Fruit fly (Drosophila melanogaster) whole organism, pupa: ENCODE results near the gene CG11381.

Experiments used
- CG10348 ChIP-seq: fragments of 200-800 bp; sonication (Bioruptor generic); IDR thresholded peaks from 2 replicates; pipeline ENCODE4 v1.3.6; 2022; ENCODE audit warnings: missing biosample characterization, missing genetic modification characterization
- CG12605 ChIP-seq: fragments of 200-800 bp; sonication (Bioruptor generic); IDR thresholded peaks from 2 replicates; pipeline ENCODE4 v1.3.6; 2022; ENCODE audit warnings: missing biosample characterization, missing genetic modification characterization
- CG13204 ChIP-seq: fragments of 200-800 bp; sonication (Bioruptor generic); optimal IDR thresholded peaks from 2 replicates; lab custom pipeline; 2018; ENCODE audit warnings: missing biosample characterization, mild to moderate bottlenecking, missing genetic modification characterization, moderate library complexity
- CG14655 ChIP-seq: fragments of 200-800 bp; sonication (Bioruptor generic); optimal IDR thresholded peaks from 3 replicates; lab custom pipeline; 2017; ENCODE audit warnings: mild to moderate bottlenecking, missing biosample characterization, missing genetic modification reagents, missing genetic modification characterization
- CG15710 ChIP-seq: fragments of 200-800 bp; sonication (Bioruptor generic); optimal IDR thresholded peaks from 2 replicates; lab custom pipeline; 2018; ENCODE audit warnings: missing biosample characterization, mild to moderate bottlenecking, missing genetic modification characterization, moderate library complexity
- CG17806 ChIP-seq: fragments of 200-800 bp; sonication (Bioruptor generic); optimal IDR thresholded peaks from 2 replicates; lab custom pipeline; 2018; ENCODE audit warnings: missing biosample characterization, mild to moderate bottlenecking, missing genetic modification characterization, moderate library complexity
- CG32121 ChIP-seq: fragments of 200-800 bp; sonication (Bioruptor generic); IDR thresholded peaks from 2 replicates; pipeline ENCODE4 v1.3.6; 2022; ENCODE audit warnings: missing biosample characterization, missing genetic modification characterization
- CG34367 ChIP-seq: fragments of 200-800 bp; sonication (Bioruptor generic); optimal IDR thresholded peaks from 2 replicates; lab custom pipeline; 2018; ENCODE audit warnings: missing biosample characterization, mild to moderate bottlenecking, missing genetic modification characterization
- CG4496 ChIP-seq: fragments of 200-800 bp; sonication (Bioruptor generic); IDR thresholded peaks from 3 replicates; pipeline ENCODE4 v1.3.6; 2022; ENCODE audit warnings: missing biosample characterization, missing genetic modification characterization
- CG8159 ChIP-seq: fragments of 200-800 bp; sonication (Bioruptor generic); optimal IDR thresholded peaks from 3 replicates; lab custom pipeline; 2018; ENCODE audit warnings: missing biosample characterization, mild to moderate bottlenecking, missing genetic modification characterization, moderate library complexity
- CG8301 ChIP-seq: fragments of 200-800 bp; sonication (Bioruptor generic); optimal IDR thresholded peaks from 2 replicates; lab custom pipeline; 2018; ENCODE audit warnings: missing biosample characterization, mild to moderate bottlenecking, missing genetic modification characterization
- CG9948 ChIP-seq: fragments of 200-800 bp; sonication (Bioruptor generic); optimal IDR thresholded peaks from 2 replicates; lab custom pipeline; 2018; ENCODE audit warnings: missing biosample characterization, mild to moderate bottlenecking, missing genetic modification characterization, moderate library complexity
- D1 ChIP-seq: fragments of 200-800 bp; sonication (Bioruptor generic); optimal IDR thresholded peaks from 2 replicates; lab custom pipeline; 2018; ENCODE audit warnings: missing biosample characterization, mild to moderate bottlenecking, missing genetic modification characterization, moderate library complexity
- EcR ChIP-seq: fragments of 200-800 bp; sonication (Bioruptor generic); optimal IDR thresholded peaks from 3 replicates; lab custom pipeline; 2019; ENCODE audit warnings: missing biosample characterization, missing genetic modification characterization, mild to moderate bottlenecking, moderate library complexity, missing genetic modification reagents
- Ets98B ChIP-seq: fragments of 200-800 bp; sonication (Bioruptor generic); IDR thresholded peaks from 2 replicates; pipeline ENCODE4 v1.3.6; 2022; ENCODE audit warnings: missing biosample characterization, missing genetic modification characterization
- Pif1A ChIP-seq: fragments of 200-800 bp; sonication (Bioruptor generic); optimal IDR thresholded peaks from 3 replicates; lab custom pipeline; 2016; ENCODE audit warnings: missing biosample characterization, missing genetic modification characterization
- Pif1B ChIP-seq: fragments of 200-800 bp; sonication (Bioruptor generic); optimal IDR thresholded peaks from 3 replicates; lab custom pipeline; 2016; ENCODE audit warnings: missing biosample characterization, missing genetic modification characterization
- Snoo ChIP-seq: fragments of 200-800 bp; sonication (Bioruptor generic); optimal IDR thresholded peaks from 3 replicates; lab custom pipeline; 2017; ENCODE audit warnings: missing biosample characterization, mild to moderate bottlenecking, missing genetic modification characterization, inconsistent platforms
- fd96Ca ChIP-seq: fragments of 200-800 bp; sonication (Bioruptor generic); IDR thresholded peaks from 3 replicates; pipeline ENCODE4 v1.3.6; 2022; ENCODE audit warnings: missing biosample characterization, missing genetic modification characterization
- gl ChIP-seq: fragments of 200-800 bp; sonication (Bioruptor generic); optimal IDR thresholded peaks from 2 replicates; lab custom pipeline; 2018; ENCODE audit warnings: missing biosample characterization, mild to moderate bottlenecking, missing genetic modification characterization
- rn ChIP-seq: fragments of 200-800 bp; sonication (Bioruptor generic); IDR thresholded peaks from 2 replicates; pipeline ENCODE4 v1.3.6; 2022; ENCODE audit warnings: missing biosample characterization, missing genetic modification characterization

CG11381 gene

DNA sequence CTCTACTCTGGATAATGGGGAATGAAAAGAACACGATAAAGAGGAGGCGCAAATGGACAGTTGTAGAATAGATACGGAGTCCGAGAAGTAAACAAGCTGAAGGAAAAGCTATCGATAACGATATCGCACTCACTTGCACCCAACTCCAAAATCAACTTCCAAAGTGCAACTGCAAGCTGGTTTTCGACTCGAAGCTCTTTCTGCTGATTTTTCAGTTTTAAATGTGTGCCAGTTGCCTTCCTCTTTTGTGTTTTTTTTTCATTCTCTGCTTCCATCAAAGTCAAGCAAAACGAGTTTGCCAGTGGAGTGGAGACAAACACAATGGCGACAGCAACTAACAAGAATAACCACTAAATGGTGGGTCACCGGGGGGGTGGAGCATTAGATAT lies 32.0 kb downstream of the CG11381 start:
- no peak for TF ChIP-seq CG15710 (tag; lab: Kevin White, UChicago)
- no peak; the same call in 1 of the 2 replicates for TF ChIP-seq Ets98B (GFP tag; lab: Robert Waterston, UW)
- TF ChIP-seq CG13204 = no peak
- TF ChIP-seq CG8301 (tag; lab: Kevin White, UChicago) = no peak
- TF ChIP-seq CG10348 (GFP tag; lab: Robert Waterston, UW) = no peak
- no peak for TF ChIP-seq Pif1B
- TF ChIP-seq, all 21 proteins: peak for 0

DNA sequence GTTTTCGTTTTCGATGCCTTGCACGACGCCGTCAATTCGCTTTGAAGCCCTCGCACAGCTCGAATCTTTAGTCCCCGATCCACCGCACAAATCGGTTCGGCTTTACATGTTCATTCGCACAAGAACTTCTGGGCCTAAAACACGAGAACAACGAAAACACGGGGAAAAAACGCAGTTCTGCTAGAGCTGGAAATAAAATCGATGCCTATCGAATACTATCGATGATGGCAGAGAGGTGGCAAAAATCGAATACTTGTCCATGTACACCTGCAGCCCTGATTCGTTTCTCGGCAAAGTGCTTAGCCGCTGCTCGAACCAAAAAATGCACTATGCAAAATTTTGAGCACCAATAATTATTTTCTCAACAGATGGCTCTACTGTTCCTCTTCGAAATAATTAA lies 32.9 kb downstream of the CG11381 start, which contains the start of gene CG3638:
Gene CG3638, minus strand, starts transcription at position 210 of the 400 bp plus-strand sequence.
- TF ChIP-seq Snoo = no peak
- TF ChIP-seq CG8301 (tag; lab: Kevin White, UChicago) = no peak
- TF ChIP-seq CG8159 (tag; lab: Kevin White, UChicago) = no peak
- no peak for TF ChIP-seq EcR (GFP tag; lab: Kevin White, UChicago)
- peak; percentile 25; the same call in 2 of the 3 replicates for TF ChIP-seq CG4496 (GFP tag; lab: Robert Waterston, UW)
- TF ChIP-seq CG9948 (tag; lab: Kevin White, UChicago) = no peak
- TF ChIP-seq Pif1B = no peak
- no peak for TF ChIP-seq fd96Ca (GFP tag; lab: Robert Waterston, UW)

DNA sequence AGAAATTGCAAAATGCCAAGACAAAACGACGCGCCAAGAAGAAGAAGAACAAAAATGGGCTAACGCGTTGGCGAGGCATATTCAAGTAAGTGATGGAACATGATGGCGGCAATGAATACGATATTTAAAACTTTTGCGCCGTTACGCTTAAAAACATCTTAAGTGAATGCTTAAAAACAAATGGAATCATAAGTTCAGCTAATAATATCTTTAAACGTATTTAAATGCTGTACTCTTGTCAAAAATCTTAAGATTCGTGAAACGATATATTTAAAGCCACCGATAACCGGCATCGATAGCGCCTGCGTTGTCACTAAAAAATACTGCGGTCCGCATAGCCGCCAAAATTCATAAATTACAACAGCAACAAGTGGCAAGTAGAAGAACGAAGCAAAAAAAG lies 36.3 kb downstream of the CG11381 start, which contains the start of gene CG11403:
Gene CG11403, minus strand, starts transcription at position 53 of the 400 bp plus-strand sequence.
- TF ChIP-seq CG34367 (tag; lab: Kevin White, UChicago) (no peak), rn (GFP tag; lab: Robert Waterston, UW) (no peak), CG10348 (GFP tag; lab: Robert Waterston, UW) (no peak), gl (tag; lab: Kevin White, UChicago) (no peak)

DNA sequence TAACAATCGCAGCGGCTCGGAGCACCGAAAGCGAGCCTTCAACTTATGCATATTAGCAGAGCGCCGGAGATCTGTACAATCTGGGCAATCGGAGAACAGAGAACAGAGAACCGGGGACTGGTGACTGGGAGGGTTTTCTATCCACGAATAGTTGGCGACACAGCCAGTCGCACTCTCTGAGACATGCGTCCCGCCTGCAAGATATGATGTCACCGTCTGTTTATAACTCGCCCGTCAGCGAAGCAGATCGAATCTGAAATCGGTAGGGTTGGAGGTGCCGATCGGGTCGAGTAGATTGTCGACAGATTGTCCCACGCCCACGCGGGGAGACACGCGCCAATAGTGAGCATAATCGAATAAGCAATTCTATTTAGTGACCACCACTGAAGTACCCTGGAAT lies 38.5 kb downstream of the CG11381 start:
- no peak for TF ChIP-seq CG13204
- no peak for TF ChIP-seq Pif1B
- no peak for TF ChIP-seq Pif1A (GFP tag; lab: Kevin White, UChicago)

DNA sequence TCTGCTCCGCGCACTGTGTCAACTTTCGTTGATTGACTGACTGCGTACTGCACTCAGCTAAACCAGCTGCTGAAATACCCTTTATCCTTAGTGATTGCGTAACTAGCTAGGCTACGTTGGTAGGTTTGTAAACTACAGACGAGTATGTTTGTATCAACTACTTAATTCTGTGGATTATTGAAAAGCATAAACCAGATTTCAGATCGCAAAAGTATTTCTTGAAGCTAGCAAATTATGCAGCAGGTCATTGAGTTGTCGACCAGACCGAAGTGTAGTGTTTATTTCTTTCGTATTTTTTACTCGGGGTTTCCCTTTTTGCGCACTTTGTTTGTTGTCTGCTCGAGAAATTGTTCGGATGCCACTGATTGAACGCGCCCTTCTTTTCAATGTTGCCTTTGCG lies 45.2 kb downstream of the CG11381 start:
- peak; percentile 61; the same call in 2 of the 3 replicates for TF ChIP-seq CG4496 (GFP tag; lab: Robert Waterston, UW)
- TF ChIP-seq CG32121 (GFP tag; lab: Robert Waterston, UW) = no peak; the same call in 1 of the 2 replicates
- TF ChIP-seq EcR (GFP tag; lab: Kevin White, UChicago) = peak; percentile 72
- TF ChIP-seq Pif1B = peak; percentile 79
- TF ChIP-seq fd96Ca (GFP tag; lab: Robert Waterston, UW) = peak; percentile 67
- no peak for TF ChIP-seq CG12605
- peak; percentile 51 for TF ChIP-seq CG8301 (tag; lab: Kevin White, UChicago)
- peak; percentile 57 for TF ChIP-seq CG14655
- TF ChIP-seq CG15710 (tag; lab: Kevin White, UChicago) = peak; percentile 83
- TF ChIP-seq D1 (tag; lab: Kevin White, UChicago) = peak; percentile 8
- TF ChIP-seq rn (GFP tag; lab: Robert Waterston, UW) = no peak
- no peak for TF ChIP-seq CG10348 (GFP tag; lab: Robert Waterston, UW)
- TF ChIP-seq Snoo = peak; percentile 84
- peak; percentile 72 for TF ChIP-seq CG13204
- TF ChIP-seq CG9948 (tag; lab: Kevin White, UChicago) = peak; percentile 72
- TF ChIP-seq gl (tag; lab: Kevin White, UChicago) = peak; percentile 75
- TF ChIP-seq CG17806 = peak; percentile 75
- TF ChIP-seq Ets98B (GFP tag; lab: Robert Waterston, UW) = no peak
- peak; percentile 86 for TF ChIP-seq CG8159 (tag; lab: Kevin White, UChicago)
- peak; percentile 79 for TF ChIP-seq CG34367 (tag; lab: Kevin White, UChicago)
- peak; percentile 87 for TF ChIP-seq Pif1A (GFP tag; lab: Kevin White, UChicago)
- TF ChIP-seq, all 21 proteins: peak for 16

DNA sequence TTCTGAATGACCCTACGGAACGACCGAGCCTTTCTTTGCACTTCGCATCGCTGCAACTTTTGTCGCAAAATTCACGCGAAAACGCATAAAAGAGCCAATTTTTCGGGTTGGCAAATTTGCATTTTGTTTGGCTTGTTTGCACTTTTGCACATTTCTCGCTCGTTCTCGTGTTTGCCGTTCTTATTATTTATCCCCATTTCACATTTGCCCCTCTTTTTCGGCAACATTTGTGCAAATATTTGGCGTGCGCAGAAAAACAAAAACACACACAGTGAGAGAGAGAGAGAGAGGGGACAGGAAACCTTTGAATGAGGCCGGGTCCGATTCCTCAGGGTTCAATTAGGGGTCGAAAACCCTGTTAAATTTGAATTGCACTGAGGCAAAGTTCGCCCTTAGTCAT lies 46.0 kb downstream of the CG11381 start:
- TF ChIP-seq CG4496 (GFP tag; lab: Robert Waterston, UW) (no peak), Ets98B (GFP tag; lab: Robert Waterston, UW) (no peak), gl (tag; lab: Kevin White, UChicago) (no peak), CG9948 (tag; lab: Kevin White, UChicago) (no peak), Pif1A (GFP tag; lab: Kevin White, UChicago) (no peak), CG14655 (no peak), CG32121 (GFP tag; lab: Robert Waterston, UW) (no peak), CG15710 (tag; lab: Kevin White, UChicago) (no peak), CG8301 (tag; lab: Kevin White, UChicago) (no peak), CG8159 (tag; lab: Kevin White, UChicago) (no peak), CG34367 (tag; lab: Kevin White, UChicago) (no peak), Pif1B (no peak), EcR (GFP tag; lab: Kevin White, UChicago) (no peak), CG10348 (GFP tag; lab: Robert Waterston, UW) (no peak), D1 (tag; lab: Kevin White, UChicago) (no peak), fd96Ca (GFP tag; lab: Robert Waterston, UW) (no peak), Snoo (no peak), CG13204 (no peak)
- TF ChIP-seq, all 21 proteins: peak for 0

DNA sequence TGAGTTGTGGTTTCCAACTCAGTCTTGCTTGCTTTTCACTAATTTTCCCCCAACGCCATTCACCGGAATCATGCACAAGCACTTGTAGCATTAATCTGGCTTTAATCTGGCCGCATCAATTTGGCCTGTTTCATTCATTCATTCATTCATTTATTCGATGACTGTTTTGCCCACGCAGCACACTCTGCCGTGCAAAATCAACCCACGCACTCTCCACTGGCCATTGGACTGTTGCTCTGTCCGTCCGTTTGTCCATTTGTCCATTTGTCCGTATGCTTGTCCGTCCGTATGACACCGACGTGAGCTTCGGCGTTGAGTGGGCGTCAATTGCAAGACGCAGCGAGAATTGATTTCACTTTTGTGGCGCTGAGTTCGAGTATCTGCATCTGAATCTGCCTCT lies 46.5 kb downstream of the CG11381 start:
- no peak for TF ChIP-seq CG8159 (tag; lab: Kevin White, UChicago)
- TF ChIP-seq CG8301 (tag; lab: Kevin White, UChicago) = no peak
- no peak for TF ChIP-seq fd96Ca (GFP tag; lab: Robert Waterston, UW)
